Worm (Caenorhabditis elegans) whole organism, L1 larva: Measurements from ENCODE around the gene F29B9.1.

Experiments
- C04F5.9 ChIP-seq: sonication (generic microtip); optimal IDR thresholded peaks from 2 replicates; lab custom pipeline; 2016; ENCODE audit warnings: missing genetic modification characterization, missing compliant biosample characterization
- C34B4.2 ChIP-seq: sonication (generic microtip); optimal IDR thresholded peaks from 2 replicates; lab custom pipeline; 2017; ENCODE audit warnings: mild to moderate bottlenecking, missing genetic modification characterization, missing compliant biosample characterization
- aha-1 ChIP-seq: fragments of 150-350 bp; optimal IDR thresholded peaks from 2 replicates; lab custom pipeline; 2014; ENCODE audit warnings: missing biosample characterization, missing genetic modification characterization
- alr-1 ChIP-seq: fragments of 200-800 bp; sonication (Bioruptor generic); optimal IDR thresholded peaks from 2 replicates; lab custom pipeline; 2018; ENCODE audit warnings: borderline replicate concordance, mild to moderate bottlenecking, missing genetic modification characterization, missing compliant biosample characterization
- blmp-1 ChIP-seq: fragments of 150-350 bp; optimal IDR thresholded peaks from 2 replicates; lab custom pipeline; 2014; ENCODE audit warnings: missing biosample characterization, missing genetic modification characterization
- efl-3 ChIP-seq: fragments of 200-800 bp; sonication (Bioruptor generic); optimal IDR thresholded peaks from 2 replicates; lab custom pipeline; 2018; ENCODE audit warnings: mild to moderate bottlenecking, missing genetic modification characterization, missing compliant biosample characterization
- egl-27 ChIP-seq, 2 experiments: fragments of 150-350 bp in 1 of 2; sonication (generic microtip); optimal IDR thresholded peaks; 3 replicates each; lab custom pipeline; 2017 to 2018; ENCODE audit warnings: missing biosample characterization in 2 of 2, missing genetic modification characterization in 2 of 2, missing genetic modification reagents in 2 of 2
- elt-3 ChIP-seq, 6 experiments: fragments of 150-350 bp in 1 of 6; sonication (generic microtip); optimal IDR thresholded peaks; 2 replicates each; lab custom pipeline; 2017 to 2018; ENCODE audit warnings: missing biosample characterization in 6 of 6, missing genetic modification characterization in 6 of 6, inconsistent platforms in 1 of 6
- ets-5 ChIP-seq: fragments of 200-800 bp; sonication (Bioruptor generic); IDR thresholded peaks from 2 replicates; pipeline ENCODE4 v1.3.6; 2022; ENCODE audit warnings: missing genetic modification characterization, missing compliant biosample characterization
- fkh-4 ChIP-seq: sonication (generic microtip); optimal IDR thresholded peaks from 2 replicates; lab custom pipeline; 2016; ENCODE audit warnings: missing compliant biosample characterization, missing genetic modification characterization, borderline replicate concordance
- grh-1 ChIP-seq: fragments of 200-800 bp; sonication (Bioruptor generic); IDR thresholded peaks from 2 replicates; pipeline ENCODE4 v1.3.6; 2022; ENCODE audit warnings: missing genetic modification reagents, missing genetic modification characterization, missing compliant biosample characterization
- hlh-17 ChIP-seq: fragments of 200-800 bp; sonication (Bioruptor generic); optimal IDR thresholded peaks from 2 replicates; lab custom pipeline; 2018; ENCODE audit warnings: missing genetic modification characterization, mild to moderate bottlenecking, missing compliant biosample characterization, moderate library complexity, borderline replicate concordance
- hlh-4 ChIP-seq: sonication (generic microtip); optimal IDR thresholded peaks from 2 replicates; lab custom pipeline; 2016; ENCODE audit warnings: mild to moderate bottlenecking, missing genetic modification characterization, missing compliant biosample characterization
- irx-1 ChIP-seq: sonication (generic microtip); optimal IDR thresholded peaks from 2 replicates; lab custom pipeline; 2016; ENCODE audit warnings: missing genetic modification characterization, missing compliant biosample characterization
- lin-13 ChIP-seq: fragments of 150-350 bp; optimal IDR thresholded peaks from 2 replicates; lab custom pipeline; 2014; ENCODE audit warnings: missing biosample characterization, missing genetic modification reagents, missing genetic modification characterization
- lin-39 ChIP-seq: fragments of 150-350 bp; optimal IDR thresholded peaks from 2 replicates; lab custom pipeline; 2014; ENCODE audit warnings: missing biosample characterization, missing genetic modification reagents, missing genetic modification characterization
- lir-3 ChIP-seq: sonication (generic microtip); optimal IDR thresholded peaks from 2 replicates; lab custom pipeline; 2016; ENCODE audit warnings: mild to moderate bottlenecking, missing genetic modification characterization, moderate library complexity, missing compliant biosample characterization; ENCODE audit not compliant: poor library complexity
- mef-2 ChIP-seq: fragments of 150-350 bp; optimal IDR thresholded peaks from 2 replicates; lab custom pipeline; 2014; ENCODE audit warnings: missing biosample characterization, missing genetic modification characterization
- nhr-12 ChIP-seq: sonication (generic microtip); optimal IDR thresholded peaks from 2 replicates; lab custom pipeline; 2017; ENCODE audit warnings: missing biosample characterization, missing genetic modification characterization
- nhr-28 ChIP-seq: fragments of 150-350 bp; optimal IDR thresholded peaks from 2 replicates; lab custom pipeline; 2014; ENCODE audit warnings: missing biosample characterization, missing genetic modification characterization
- nhr-84 ChIP-seq: sonication (generic microtip); optimal IDR thresholded peaks from 2 replicates; lab custom pipeline; 2017; ENCODE audit warnings: missing biosample characterization, missing genetic modification characterization
- nhr-85 ChIP-seq: sonication (generic microtip); peaks from one replicate; lab custom pipeline; 2016; ENCODE audit warnings: missing genetic modification characterization, inconsistent platforms, missing compliant biosample characterization
- pag-3 ChIP-seq: sonication (generic microtip); optimal IDR thresholded peaks from 2 replicates; lab custom pipeline; 2017; ENCODE audit warnings: missing genetic modification characterization, mild to moderate bottlenecking, missing compliant biosample characterization, antibody characterized with exemption, borderline replicate concordance; ENCODE audit not compliant: insufficient read depth
- snpc-4 ChIP-seq: fragments of 150-350 bp; optimal IDR thresholded peaks from 2 replicates; lab custom pipeline; 2014; ENCODE audit warnings: missing biosample characterization, missing genetic modification characterization
- snu-23 ChIP-seq: sonication (generic microtip); optimal IDR thresholded peaks from 2 replicates; lab custom pipeline; 2016; ENCODE audit warnings: missing genetic modification characterization, missing compliant biosample characterization
- sptf-1 ChIP-seq: fragments of 150-350 bp; optimal IDR thresholded peaks from 2 replicates; lab custom pipeline; 2014; ENCODE audit warnings: missing biosample characterization, missing genetic modification characterization
- swsn-7 ChIP-seq: sonication (generic microtip); optimal IDR thresholded peaks from 2 replicates; lab custom pipeline; 2016; ENCODE audit warnings: missing genetic modification characterization, missing compliant biosample characterization
- tlp-1 ChIP-seq: fragments of 150-350 bp; optimal IDR thresholded peaks from 2 replicates; lab custom pipeline; 2014; ENCODE audit warnings: missing biosample characterization, missing genetic modification characterization
- unc-62 ChIP-seq: fragments of 150-350 bp; optimal IDR thresholded peaks from 2 replicates; lab custom pipeline; 2014; ENCODE audit warnings: missing biosample characterization, missing genetic modification reagents, missing genetic modification characterization
- unc-86 ChIP-seq: sonication (generic microtip); optimal IDR thresholded peaks from 2 replicates; lab custom pipeline; 2016; ENCODE audit warnings: missing genetic modification characterization, missing compliant biosample characterization
- xbp-1 ChIP-seq: sonication (generic microtip); optimal IDR thresholded peaks from 2 replicates; lab custom pipeline; 2016; ENCODE audit warnings: missing genetic modification characterization, missing compliant biosample characterization
- zip-4 ChIP-seq: fragments of 200-800 bp; sonication (Bioruptor generic); optimal IDR thresholded peaks from 2 replicates; lab custom pipeline; 2018; ENCODE audit warnings: mild to moderate bottlenecking, missing genetic modification characterization, moderate library complexity, missing compliant biosample characterization
- ztf-11 ChIP-seq, 2 experiments: sonication (generic microtip); optimal IDR thresholded peaks; 2 replicates each; lab custom pipeline; 2016 to 2017; ENCODE audit warnings: missing genetic modification characterization in 2 of 2, missing biosample characterization in 1 of 2, missing compliant biosample characterization in 1 of 2

Gene F29B9.1

DNA sequence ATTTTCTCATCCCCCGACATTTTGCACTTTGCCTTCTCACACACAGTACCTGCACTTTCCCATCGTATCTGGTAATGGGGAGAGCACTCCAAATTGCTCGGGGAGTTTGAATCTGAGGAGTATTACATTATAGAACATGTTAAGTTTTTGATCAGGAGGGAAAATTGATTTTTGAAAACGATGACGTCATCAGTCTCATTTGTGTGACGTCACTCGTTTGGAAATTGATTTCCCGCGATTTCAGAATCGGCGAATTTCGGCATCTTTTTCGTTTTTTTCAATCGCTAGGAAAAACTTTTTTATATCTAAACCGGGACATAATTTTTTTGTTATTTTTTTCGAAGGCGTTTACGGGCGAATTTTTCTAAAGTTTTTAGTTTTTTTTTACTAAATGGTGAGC, 8.2 kb downstream of the F29B9.1 start:
- TF ChIP-seq aha-1 (tag; lab: Kevin White, UChicago) = no peak
- no peak for TF ChIP-seq unc-62
- TF ChIP-seq nhr-28 = no peak
- TF ChIP-seq mef-2 = no peak
- TF ChIP-seq irx-1 = no peak
- TF ChIP-seq zip-4 (GFP tag; lab: Kevin White, UChicago) = no peak
- no peak for TF ChIP-seq alr-1 (tag; lab: Kevin White, UChicago)
- TF ChIP-seq nhr-12 = no peak
- no peak for TF ChIP-seq ets-5 (GFP tag; lab: Robert Waterston, UW)
- TF ChIP-seq fkh-4 = no peak
- TF ChIP-seq efl-3 (GFP tag; lab: Kevin White, UChicago) = no peak
- TF ChIP-seq unc-86 (tag; lab: Kevin White, UChicago) = no peak
- no peak for TF ChIP-seq hlh-4 (tag; lab: Kevin White, UChicago)
- TF ChIP-seq snpc-4 (tag; lab: Kevin White, UChicago) = no peak
- no peak for TF ChIP-seq blmp-1 (tag; lab: Kevin White, UChicago)
- TF ChIP-seq snu-23 (GFP tag; lab: Kevin White, UChicago) = no peak
- no peak for TF ChIP-seq ztf-11 (tag; optimal IDR thresholded peaks at IDR 0.05; lab: Kevin White, UChicago)
- TF ChIP-seq egl-27 (tag; optimal IDR thresholded peaks at IDR 0.05; lab: Kevin White, UChicago) = no peak
- TF ChIP-seq tlp-1 = no peak
- TF ChIP-seq grh-1 (GFP tag; lab: Robert Waterston, UW) = no peak

- TF ChIP-seq C34B4.2 = no peak
- no peak for TF ChIP-seq pag-3 (tag; lab: Kevin White, UChicago)
- TF ChIP-seq lin-39 (tag; lab: Kevin White, UChicago) = no peak
- TF ChIP-seq elt-3 (tag; optimal IDR thresholded peaks at IDR 0.05; lab: Kevin White, UChicago) = no peak
- TF ChIP-seq lin-13 (GFP tag; lab: Kevin White, UChicago) = no peak
- no peak for TF ChIP-seq egl-27 (tag; optimal IDR thresholded peaks at IDR 0.05; lab: Kevin White, UChicago)
- no peak for TF ChIP-seq nhr-84 (tag; lab: Kevin White, UChicago)
- no peak for TF ChIP-seq swsn-7 (tag; lab: Kevin White, UChicago)
- TF ChIP-seq C04F5.9 (tag; lab: Kevin White, UChicago) = no peak
- no peak for TF ChIP-seq nhr-28
Measured at ce11 chrIV:4674322-4674721, 9.1 kb downstream of the F29B9.1 start.

- no peak for TF ChIP-seq lir-3 (tag; lab: Kevin White, UChicago)
- TF ChIP-seq sptf-1 = no peak
- TF ChIP-seq nhr-85 (tag; lab: Kevin White, UChicago) = peak; percentile 51
Measured at ce11 chrIV:4678718-4679117, 13.5 kb downstream of the F29B9.1 start, which contains the start of gene kin-36. Gene kin-36 (plus strand): TSS chrIV:4679018.

ce11 chrIV:4683149-4683548, 18.0 kb downstream of the F29B9.1 start:
- TF ChIP-seq nhr-85 (tag; lab: Kevin White, UChicago) (peak; percentile 30), hlh-17 (GFP tag; lab: Kevin White, UChicago) (no peak)

DNA sequence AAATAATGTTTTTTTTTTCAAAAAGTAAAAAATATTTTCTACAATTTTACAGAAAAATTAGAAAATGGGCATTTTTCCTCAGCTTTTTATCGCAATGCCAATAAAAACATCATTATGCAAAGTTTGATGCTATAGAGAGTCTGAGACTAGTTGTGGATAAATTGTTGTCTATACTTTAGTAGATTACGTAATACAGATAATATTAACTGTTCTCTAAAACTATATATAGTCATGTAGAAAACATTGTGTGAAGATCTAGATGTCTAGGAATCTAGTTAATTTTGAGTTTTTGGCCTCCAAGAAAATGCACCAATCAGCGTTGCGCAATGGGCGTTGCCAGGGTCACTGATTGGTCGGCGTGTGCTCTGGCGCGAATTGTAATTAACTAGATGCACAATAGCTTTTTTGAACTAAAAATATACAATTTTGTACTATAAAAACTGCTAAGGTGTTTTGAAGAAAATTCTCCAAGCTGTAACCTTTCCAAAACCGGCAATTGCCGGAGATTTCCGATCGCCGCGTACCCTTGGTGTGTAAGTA, 21.2 kb downstream of the F29B9.1 start:
- no peak for TF ChIP-seq C04F5.9 (tag; lab: Kevin White, UChicago)
- no peak for TF ChIP-seq lir-3 (tag; lab: Kevin White, UChicago)
- TF ChIP-seq xbp-1 (tag; lab: Kevin White, UChicago) = peak; percentile 62
